Fruit fly (Drosophila melanogaster) whole organism, pupa: ENCODE results near the gene CG32023.
A peak's percentile ranks its signal among the peaks of the same experiment; 100 is the strongest.

Experiments
- CG17806 ChIP-seq: fragments of 200-800 bp; sonication (Bioruptor generic); optimal IDR thresholded peaks from 2 replicates; lab custom pipeline; 2018; ENCODE audit warnings: missing biosample characterization, mild to moderate bottlenecking, missing genetic modification characterization, moderate library complexity
- CG32121 ChIP-seq: fragments of 200-800 bp; sonication (Bioruptor generic); IDR thresholded peaks from 2 replicates; pipeline ENCODE4 v1.3.6; 2022; ENCODE audit warnings: missing biosample characterization, missing genetic modification characterization
- CG8301 ChIP-seq: fragments of 200-800 bp; sonication (Bioruptor generic); optimal IDR thresholded peaks from 2 replicates; lab custom pipeline; 2018; ENCODE audit warnings: missing biosample characterization, mild to moderate bottlenecking, missing genetic modification characterization
- Ets98B ChIP-seq: fragments of 200-800 bp; sonication (Bioruptor generic); IDR thresholded peaks from 2 replicates; pipeline ENCODE4 v1.3.6; 2022; ENCODE audit warnings: missing biosample characterization, missing genetic modification characterization
- Snoo ChIP-seq: fragments of 200-800 bp; sonication (Bioruptor generic); optimal IDR thresholded peaks from 3 replicates; lab custom pipeline; 2017; ENCODE audit warnings: missing biosample characterization, mild to moderate bottlenecking, missing genetic modification characterization, inconsistent platforms

dm6 chr3L:8781993-8782392, 22.0 kb downstream of the CG32023 start:
- TF ChIP-seq Snoo (no peak), Ets98B (GFP tag; lab: Robert Waterston, UW) (peak; percentile 38; the same call in 1 of the 2 replicates), CG17806 (tag; lab: Kevin White, UChicago) (peak; percentile 30), CG8301 (tag; lab: Kevin White, UChicago) (peak; percentile 84), CG32121 (GFP tag; lab: Robert Waterston, UW) (0 out of 2 replicates have a peak, but pooled peaks have one; percentile 20)
